Fruit fly (Drosophila melanogaster) whole organism, adult: ENCODE data around the gene Gli.

ENCODE experiments used
- CG11617 ChIP-seq: fragments of 200-800 bp; sonication (Bioruptor generic); optimal IDR thresholded peaks from 2 replicates; lab custom pipeline; 2017; ENCODE audit warnings: mild to moderate bottlenecking, missing biosample characterization, missing genetic modification reagents, missing genetic modification characterization
- CG12768 ChIP-seq: fragments of 200-800 bp; sonication (Bioruptor generic); optimal IDR thresholded peaks from 2 replicates; lab custom pipeline; 2017; ENCODE audit warnings: missing biosample characterization, missing genetic modification characterization, mild to moderate bottlenecking, moderate library complexity, missing genetic modification reagents
- CG14711 ChIP-seq: fragments of 200-800 bp; sonication (Bioruptor generic); optimal IDR thresholded peaks from 2 replicates; lab custom pipeline; 2018; ENCODE audit warnings: missing biosample characterization, mild to moderate bottlenecking, missing genetic modification characterization, moderate library complexity
- CG1620 ChIP-seq: fragments of 200-800 bp; sonication (Bioruptor generic); optimal IDR thresholded peaks from 2 replicates; lab custom pipeline; 2016; ENCODE audit warnings: missing biosample characterization, missing genetic modification characterization
- CG33017 ChIP-seq: fragments of 200-800 bp; sonication (Bioruptor generic); optimal IDR thresholded peaks from 2 replicates; lab custom pipeline; 2018; ENCODE audit warnings: missing biosample characterization, mild to moderate bottlenecking, missing genetic modification characterization, moderate library complexity
- CG5204 ChIP-seq: fragments of 200-800 bp; sonication (Bioruptor generic); optimal IDR thresholded peaks from 2 replicates; lab custom pipeline; 2016; ENCODE audit warnings: missing biosample characterization, missing genetic modification characterization
- CG7045 ChIP-seq: fragments of 200-800 bp; sonication (Bioruptor generic); optimal IDR thresholded peaks from 2 replicates; lab custom pipeline; 2017; ENCODE audit warnings: missing biosample characterization, mild to moderate bottlenecking, missing genetic modification characterization
- CG7101 ChIP-seq: fragments of 200-800 bp; sonication (Bioruptor generic); optimal IDR thresholded peaks from 2 replicates; lab custom pipeline; 2018; ENCODE audit warnings: missing biosample characterization, mild to moderate bottlenecking, missing genetic modification characterization, moderate library complexity
- Clk ChIP-seq: fragments of 200-800 bp; sonication (Bioruptor generic); optimal IDR thresholded peaks from 2 replicates; lab custom pipeline; 2017; ENCODE audit warnings: missing biosample characterization, missing genetic modification characterization
- Crg-1 ChIP-seq: fragments of 200-800 bp; sonication (Bioruptor generic); optimal IDR thresholded peaks from 2 replicates; lab custom pipeline; 2016; ENCODE audit warnings: missing biosample characterization, missing genetic modification characterization
- Hr96 ChIP-seq: fragments of 200-800 bp; sonication (Bioruptor generic); optimal IDR thresholded peaks from 2 replicates; lab custom pipeline; 2016; ENCODE audit warnings: missing biosample characterization, missing genetic modification characterization
- Mnt ChIP-seq: fragments of 200-800 bp; sonication (Bioruptor generic); optimal IDR thresholded peaks from 2 replicates; lab custom pipeline; 2016; ENCODE audit warnings: missing biosample characterization, mild to moderate bottlenecking, missing genetic modification characterization
- bab1 ChIP-seq: fragments of 200-800 bp; sonication (Bioruptor generic); optimal IDR thresholded peaks from 3 replicates; lab custom pipeline; 2019; ENCODE audit warnings: missing biosample characterization, mild to moderate bottlenecking, missing genetic modification characterization, moderate library complexity
- cic ChIP-seq: fragments of 200-800 bp; sonication (Bioruptor generic); optimal IDR thresholded peaks from 2 replicates; lab custom pipeline; 2017; ENCODE audit warnings: missing biosample characterization, mild to moderate bottlenecking, missing genetic modification characterization, moderate library complexity
- cnc ChIP-seq, 2 experiments: fragments of >200 bp; optimal IDR thresholded peaks; 2 replicates each; lab custom pipeline; 2017
- kay ChIP-seq: fragments of 200-800 bp; sonication (Bioruptor generic); peaks from one replicate; lab custom pipeline; 2016; ENCODE audit warnings: missing biosample characterization, missing genetic modification characterization, borderline replicate concordance
- ovo ChIP-seq: fragments of 200-800 bp; sonication (Bioruptor generic); optimal IDR thresholded peaks from 2 replicates; lab custom pipeline; 2016; ENCODE audit warnings: missing biosample characterization, missing genetic modification characterization
- pad ChIP-seq: fragments of 200-800 bp; sonication (Bioruptor generic); optimal IDR thresholded peaks from 3 replicates; lab custom pipeline; 2017; ENCODE audit warnings: missing biosample characterization, missing genetic modification characterization, mild to moderate bottlenecking, moderate library complexity, missing genetic modification reagents
- tj ChIP-seq: fragments of 200-800 bp; sonication (Bioruptor generic); optimal IDR thresholded peaks from 3 replicates; lab custom pipeline; 2017; ENCODE audit warnings: missing biosample characterization, mild to moderate bottlenecking, missing genetic modification characterization, moderate library complexity
- toe ChIP-seq: fragments of 200-800 bp; sonication (Bioruptor generic); optimal IDR thresholded peaks from 2 replicates; lab custom pipeline; 2016; ENCODE audit warnings: missing biosample characterization, missing genetic modification characterization

The Gli gene

dm6 chr2L:15773013-15773412 is 10.5 kb upstream of the Gli start, which contains the start of gene CG31826:
TSS of gene CG31826 (minus strand) at chr2L:15773113.
- TF ChIP-seq Mnt (GFP tag; lab: Kevin White, UChicago) (no peak), CG12768 (GFP tag; lab: Kevin White, UChicago) (no peak)

- TF ChIP-seq CG14711 (tag; lab: Kevin White, UChicago): no peak
- peak; percentile 22 for TF ChIP-seq kay (GFP tag; lab: Kevin White, UChicago)
- no peak for TF ChIP-seq Crg-1 (GFP tag; lab: Kevin White, UChicago)
- no peak for TF ChIP-seq CG7101 (tag; lab: Kevin White, UChicago)
- no peak for TF ChIP-seq CG12768 (GFP tag; lab: Kevin White, UChicago)
- no peak for TF ChIP-seq bab1 (GFP tag; lab: Kevin White, UChicago)
Measured at dm6 chr2L:15770978-15771377, 8.4 kb upstream of the Gli start, which contains the start of gene Ku80. TSS of gene Ku80 (minus strand) at chr2L:15771159.

- no peak for TF ChIP-seq bab1 (GFP tag; lab: Kevin White, UChicago)
- TF ChIP-seq Crg-1 (GFP tag; lab: Kevin White, UChicago): no peak
- no peak for TF ChIP-seq tj (GFP tag; lab: Kevin White, UChicago)
- TF ChIP-seq cnc (optimal IDR thresholded peaks at IDR 0.05; lab: Kevin White, UChicago): no peak
- no peak for TF ChIP-seq CG1620 (GFP tag; lab: Kevin White, UChicago)
- no peak for TF ChIP-seq CG33017 (tag; lab: Kevin White, UChicago)
- no peak for TF ChIP-seq CG7045
- TF ChIP-seq cic: no peak
- no peak for TF ChIP-seq kay (GFP tag; lab: Kevin White, UChicago)
- no peak for TF ChIP-seq CG5204 (GFP tag; lab: Kevin White, UChicago)
- no peak for TF ChIP-seq CG11617 (GFP tag; lab: Kevin White, UChicago)
- no peak for TF ChIP-seq Hr96 (GFP tag; lab: Kevin White, UChicago)
- TF ChIP-seq CG12768 (GFP tag; lab: Kevin White, UChicago): no peak
- no peak for TF ChIP-seq Clk (GFP tag; lab: Kevin White, UChicago)
- TF ChIP-seq CG14711 (tag; lab: Kevin White, UChicago): no peak
- TF ChIP-seq Mnt (GFP tag; lab: Kevin White, UChicago): no peak
- TF ChIP-seq CG7101 (tag; lab: Kevin White, UChicago): no peak
- TF ChIP-seq toe (GFP tag; lab: Kevin White, UChicago): no peak
- no peak for TF ChIP-seq pad (GFP tag; lab: Kevin White, UChicago)
Measured at dm6 chr2L:15768097-15768496, 5.5 kb upstream of the Gli start, which contains the start of gene wek. TSS of gene wek (minus strand) at chr2L:15768349.

dm6 chr2L:15764029-15764428 is 1.5 kb upstream of the Gli start, which contains the start of gene CG3793:
TSS of gene CG3793 (plus strand) at chr2L:15764220.
- no peak for TF ChIP-seq Crg-1 (GFP tag; lab: Kevin White, UChicago)
- no peak for TF ChIP-seq pad (GFP tag; lab: Kevin White, UChicago)
- no peak for TF ChIP-seq ovo (GFP tag; lab: Kevin White, UChicago)
- no peak for TF ChIP-seq CG33017 (tag; lab: Kevin White, UChicago)
- no peak for TF ChIP-seq CG12768 (GFP tag; lab: Kevin White, UChicago)
- no peak for TF ChIP-seq cic
- no peak for TF ChIP-seq tj (GFP tag; lab: Kevin White, UChicago)
- no peak for TF ChIP-seq Clk (GFP tag; lab: Kevin White, UChicago)
- no peak for TF ChIP-seq kay (GFP tag; lab: Kevin White, UChicago)
- TF ChIP-seq CG1620 (GFP tag; lab: Kevin White, UChicago): no peak
- no peak for TF ChIP-seq cnc (optimal IDR thresholded peaks at IDR 0.05; lab: Kevin White, UChicago)
- no peak for TF ChIP-seq CG7045
- TF ChIP-seq toe (GFP tag; lab: Kevin White, UChicago): no peak

dm6 chr2L:15763401-15763800 is 843 bp upstream of the Gli start:
- no peak for TF ChIP-seq CG5204 (GFP tag; lab: Kevin White, UChicago)
- TF ChIP-seq Mnt (GFP tag; lab: Kevin White, UChicago): no peak
- TF ChIP-seq CG11617 (GFP tag; lab: Kevin White, UChicago): no peak
- no peak for TF ChIP-seq Crg-1 (GFP tag; lab: Kevin White, UChicago)
- no peak for TF ChIP-seq CG7101 (tag; lab: Kevin White, UChicago)
- TF ChIP-seq ovo (GFP tag; lab: Kevin White, UChicago): no peak
- no peak for TF ChIP-seq Clk (GFP tag; lab: Kevin White, UChicago)
- no peak for TF ChIP-seq CG12768 (GFP tag; lab: Kevin White, UChicago)
- TF ChIP-seq CG33017 (tag; lab: Kevin White, UChicago): no peak
- TF ChIP-seq CG1620 (GFP tag; lab: Kevin White, UChicago): no peak
- no peak for TF ChIP-seq cnc (optimal IDR thresholded peaks at IDR 0.05; lab: Kevin White, UChicago)
- no peak for TF ChIP-seq CG7045
- TF ChIP-seq toe (GFP tag; lab: Kevin White, UChicago): no peak
- TF ChIP-seq cic: no peak
- TF ChIP-seq kay (GFP tag; lab: Kevin White, UChicago): no peak
- TF ChIP-seq tj (GFP tag; lab: Kevin White, UChicago): no peak
- no peak for TF ChIP-seq pad (GFP tag; lab: Kevin White, UChicago)
- TF ChIP-seq Hr96 (GFP tag; lab: Kevin White, UChicago): no peak
- no peak for TF ChIP-seq bab1 (GFP tag; lab: Kevin White, UChicago)
- no peak for TF ChIP-seq CG14711 (tag; lab: Kevin White, UChicago)
